Fruit fly (Drosophila melanogaster): ENCODE measurements around the gene Ddr.

DNA sequence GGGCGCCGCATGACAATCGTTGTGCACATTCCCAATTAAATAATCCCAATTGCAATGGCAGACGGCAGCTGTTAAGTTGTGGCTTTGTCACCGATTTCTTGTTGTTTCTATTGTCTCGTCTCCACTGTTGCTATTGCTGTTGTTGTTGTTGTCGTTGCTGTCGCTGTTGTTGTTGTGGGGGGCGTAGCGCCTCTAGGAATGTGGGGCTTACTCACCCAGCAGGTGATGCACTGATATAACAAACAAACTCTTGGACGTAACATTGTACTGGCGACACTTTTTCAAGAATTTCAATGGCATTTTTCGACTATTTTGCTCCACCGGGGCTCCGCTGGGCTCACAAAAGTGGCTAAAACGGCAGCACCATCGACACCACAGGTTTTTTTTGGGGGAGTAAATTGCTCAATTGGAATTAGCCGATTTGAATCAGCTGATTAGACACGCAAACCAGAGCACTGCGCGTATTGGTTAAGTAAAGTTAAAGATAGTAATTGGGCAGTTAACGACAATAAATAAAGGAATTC lies 85.0 kb downstream of the Ddr start:
- no peak for TF ChIP-seq rn (GFP tag; IDR thresholded peaks at IDR 0.05)
- no peak for TF ChIP-seq CG8301 (tag; optimal IDR thresholded peaks at IDR 0.05)
- TF ChIP-seq CG17806 (tag; optimal IDR thresholded peaks at IDR 0.05): no peak
- TF ChIP-seq EcR (GFP tag; optimal IDR thresholded peaks at IDR 0.05): no peak

Measured in whole organism, pupa.